Fruit fly (Drosophila melanogaster): ENCODE results near the gene CG3448.

dm6 chr3L:9421621-9422020 is 29.8 kb downstream of the CG3448 start:
- TF ChIP-seq CG32006 (GFP tag; optimal IDR thresholded peaks at IDR 0.05) (no peak), acj6 (GFP tag; optimal IDR thresholded peaks at IDR 0.05) (no peak), Smox (GFP tag; optimal IDR thresholded peaks at IDR 0.05) (no peak), Eip75B (GFP tag; optimal IDR thresholded peaks at IDR 0.05) (no peak), Hr39 (GFP tag; optimal IDR thresholded peaks at IDR 0.05) (no peak), CG3919 (GFP tag; optimal IDR thresholded peaks at IDR 0.05) (no peak), CG15336 (GFP tag; IDR thresholded peaks at IDR 0.05) (no peak), CG6792 (GFP tag; optimal IDR thresholded peaks at IDR 0.05) (no peak), fd59A (GFP tag; optimal IDR thresholded peaks at IDR 0.05) (no peak), CG34406 (GFP tag; optimal IDR thresholded peaks at IDR 0.05) (no peak), Sox15 (GFP tag; optimal IDR thresholded peaks at IDR 0.05) (no peak), CG11294 (GFP tag; IDR thresholded peaks at IDR 0.05) (no peak)

All from whole organism, prepupa.